Fruit fly (Drosophila melanogaster) whole organism, embryonic: ENCODE results near the gene CG11980.

Experiments
- BEAF-32 ChIP-seq: fragments of 200-800 bp; sonication (Bioruptor generic); optimal IDR thresholded peaks from 3 replicates; lab custom pipeline; 2017; ENCODE audit warnings: missing biosample characterization, missing genetic modification characterization, mild to moderate bottlenecking, moderate library complexity, missing genetic modification reagents
- CG10565 ChIP-seq: fragments of 200-800 bp; sonication (Bioruptor generic); optimal IDR thresholded peaks from 3 replicates; lab custom pipeline; 2016; ENCODE audit warnings: missing biosample characterization, mild to moderate bottlenecking, missing genetic modification characterization
- CG11504 ChIP-seq: fragments of 200-800 bp; sonication (Bioruptor generic); optimal IDR thresholded peaks from 3 replicates; lab custom pipeline; 2019; ENCODE audit warnings: missing biosample characterization, mild to moderate bottlenecking, missing genetic modification characterization, moderate library complexity
- CG11560 ChIP-seq: fragments of 200-800 bp; sonication (Bioruptor generic); IDR thresholded peaks from 3 replicates; pipeline ENCODE4 v1.3.6; 2022; ENCODE audit warnings: missing biosample characterization, missing genetic modification characterization
- CG12299 ChIP-seq: fragments of 200-800 bp; sonication (Bioruptor generic); optimal IDR thresholded peaks from 2 replicates; lab custom pipeline; 2018; ENCODE audit warnings: missing biosample characterization, mild to moderate bottlenecking, missing genetic modification characterization
- CG14441 ChIP-seq: fragments of 200-800 bp; sonication (Bioruptor generic); IDR thresholded peaks from 2 replicates; pipeline ENCODE4 v1.3.6; 2022; ENCODE audit warnings: missing biosample characterization, missing genetic modification characterization
- CG14860 ChIP-seq: fragments of 200-800 bp; sonication (Bioruptor generic); IDR thresholded peaks from 3 replicates; pipeline ENCODE4 v1.3.6; 2022; ENCODE audit warnings: missing biosample characterization, missing genetic modification characterization; ENCODE audit not compliant: partially characterized antibody
- CG1792 ChIP-seq: fragments of 200-800 bp; sonication (Bioruptor generic); optimal IDR thresholded peaks from 2 replicates; lab custom pipeline; 2016; ENCODE audit warnings: missing biosample characterization, missing genetic modification characterization
- CG2129 ChIP-seq: fragments of 200-800 bp; sonication (Bioruptor generic); IDR thresholded peaks from 2 replicates; pipeline ENCODE4 v1.3.6; 2022; ENCODE audit warnings: missing biosample characterization, missing genetic modification characterization; ENCODE audit not compliant: partially characterized antibody
- CG2678 ChIP-seq: fragments of 200-800 bp; sonication (Bioruptor generic); optimal IDR thresholded peaks from 3 replicates; lab custom pipeline; 2019; ENCODE audit warnings: missing biosample characterization, mild to moderate bottlenecking, missing genetic modification characterization, moderate library complexity
- CG32532 ChIP-seq: fragments of 200-800 bp; sonication (Bioruptor generic); IDR thresholded peaks from 2 replicates; pipeline ENCODE4 v1.3.6; 2022; ENCODE audit warnings: missing biosample characterization, missing genetic modification characterization
- CG32767 ChIP-seq: fragments of 200-800 bp; sonication (Bioruptor generic); IDR thresholded peaks from 2 replicates; pipeline ENCODE4 v1.3.6; 2022; ENCODE audit warnings: missing biosample characterization, missing genetic modification characterization
- CG34224 ChIP-seq: fragments of 200-800 bp; sonication (Bioruptor generic); IDR thresholded peaks from 3 replicates; pipeline ENCODE4 v1.3.6; 2022; ENCODE audit warnings: missing biosample characterization, missing genetic modification characterization; ENCODE audit not compliant: partially characterized antibody
- CG42726 ChIP-seq: fragments of 200-800 bp; sonication (Bioruptor generic); IDR thresholded peaks from 2 replicates; pipeline ENCODE4 v1.3.6; 2022; ENCODE audit warnings: missing biosample characterization, missing genetic modification characterization; ENCODE audit not compliant: partially characterized antibody
- CG8944 ChIP-seq: fragments of 200-800 bp; sonication (Bioruptor generic); optimal IDR thresholded peaks from 3 replicates; lab custom pipeline; 2016; ENCODE audit warnings: missing biosample characterization, missing genetic modification characterization
- CG9727 ChIP-seq: fragments of 200-800 bp; sonication (Bioruptor generic); optimal IDR thresholded peaks from 3 replicates; lab custom pipeline; 2017; ENCODE audit warnings: missing biosample characterization, mild to moderate bottlenecking, missing genetic modification characterization
- CG9932 ChIP-seq: fragments of 200-800 bp; sonication (Bioruptor generic); IDR thresholded peaks from 2 replicates; pipeline ENCODE4 v1.3.6; 2022; ENCODE audit warnings: missing biosample characterization, missing genetic modification characterization
- CHES-1-like ChIP-seq: fragments of 200-800 bp; sonication (Bioruptor generic); optimal IDR thresholded peaks from 2 replicates; lab custom pipeline; 2016; ENCODE audit warnings: missing biosample characterization, missing genetic modification characterization
- Camta ChIP-seq: fragments of 200-800 bp; sonication (Bioruptor generic); optimal IDR thresholded peaks from 2 replicates; lab custom pipeline; 2016; ENCODE audit warnings: missing biosample characterization, missing genetic modification characterization
- CoRest ChIP-seq: fragments of 200-800 bp; sonication (Bioruptor generic); optimal IDR thresholded peaks from 3 replicates; lab custom pipeline; 2018; ENCODE audit warnings: missing biosample characterization, mild to moderate bottlenecking, missing genetic modification characterization, moderate library complexity
- Deaf1 ChIP-seq: fragments of 200-800 bp; optimal IDR thresholded peaks from 3 replicates; lab custom pipeline; 2019; ENCODE audit warnings: missing biosample characterization, mild to moderate bottlenecking, missing genetic modification characterization, moderate library complexity
- Dek ChIP-seq: fragments of 200-800 bp; sonication (Bioruptor generic); optimal IDR thresholded peaks from 3 replicates; lab custom pipeline; 2019; ENCODE audit warnings: missing biosample characterization, mild to moderate bottlenecking, missing genetic modification characterization, moderate library complexity
- Dfd ChIP-seq, 2 experiments: fragments of >200 bp; optimal IDR thresholded peaks; 2 replicates each; lab custom pipeline; 2017; ENCODE audit warnings: missing biosample characterization in 2 of 2, missing genetic modification characterization in 2 of 2
- Fer1 ChIP-seq: fragments of 200-800 bp; sonication (Bioruptor generic); optimal IDR thresholded peaks from 2 replicates; lab custom pipeline; 2017; ENCODE audit warnings: missing biosample characterization, mild to moderate bottlenecking, missing genetic modification characterization
- Gug ChIP-seq: fragments of 200-800 bp; sonication (Bioruptor generic); IDR thresholded peaks from 4 replicates; pipeline ENCODE4 v1.3.6; 2022; ENCODE audit warnings: missing biosample characterization, missing genetic modification characterization
- Mrtf ChIP-seq: fragments of 200-800 bp; sonication (Bioruptor generic); IDR thresholded peaks from 3 replicates; pipeline ENCODE4 v1.3.6; 2022; ENCODE audit warnings: missing biosample characterization, missing genetic modification characterization
- Scr ChIP-seq: fragments of 200-800 bp; sonication (Bioruptor generic); IDR thresholded peaks from 2 replicates; pipeline ENCODE4 v1.3.6; 2022; ENCODE audit warnings: missing biosample characterization, missing genetic modification characterization; ENCODE audit not compliant: partially characterized antibody
- Sry-β ChIP-seq: fragments of 200-800 bp; sonication (Bioruptor generic); optimal IDR thresholded peaks from 2 replicates; lab custom pipeline; 2018; ENCODE audit warnings: missing biosample characterization, mild to moderate bottlenecking, missing genetic modification characterization, moderate library complexity
- aop ChIP-seq: fragments of 200-800 bp; sonication (Bioruptor generic); IDR thresholded peaks from 2 replicates; pipeline ENCODE4 v1.3.6; 2022; ENCODE audit warnings: missing biosample characterization, missing genetic modification characterization
- danr ChIP-seq: fragments of 200-800 bp; sonication (Bioruptor generic); IDR thresholded peaks from 2 replicates; pipeline ENCODE4 v1.3.6; 2022; ENCODE audit warnings: missing biosample characterization, missing genetic modification characterization
- dimm ChIP-seq: fragments of 200-800 bp; sonication (Bioruptor generic); IDR thresholded peaks from 2 replicates; pipeline ENCODE4 v1.3.6; 2022; ENCODE audit warnings: missing biosample characterization, missing genetic modification characterization
- dm ChIP-seq: fragments of 200-800 bp; sonication (Bioruptor generic); optimal IDR thresholded peaks from 3 replicates; lab custom pipeline; 2016; ENCODE audit warnings: missing biosample characterization, missing genetic modification characterization
- dpn ChIP-seq, 2 experiments: fragments of 200-800 bp; sonication (Bioruptor generic); optimal IDR thresholded peaks; 3 replicates each; lab custom pipeline; 2016; ENCODE audit warnings: missing biosample characterization in 2 of 2, missing genetic modification characterization in 2 of 2
- grn ChIP-seq: fragments of 200-800 bp; sonication (Bioruptor generic); optimal IDR thresholded peaks from 3 replicates; lab custom pipeline; 2017; ENCODE audit warnings: missing biosample characterization, missing genetic modification characterization
- lmd ChIP-seq: fragments of 200-800 bp; sonication (Bioruptor generic); IDR thresholded peaks from 2 replicates; pipeline ENCODE4 v1.3.6; 2022; ENCODE audit warnings: missing biosample characterization, missing genetic modification characterization
- lola ChIP-seq, 3 experiments: fragments of >200 bp in 2 of 3; fragments of 200-800 bp in 1 of 3; sonication (Bioruptor generic) in 1 of 3; optimal IDR thresholded peaks; 2 replicates each; lab custom pipeline; 2017 to 2019; ENCODE audit warnings: missing biosample characterization in 3 of 3, missing genetic modification characterization in 3 of 3, mild to moderate bottlenecking in 1 of 3, moderate library complexity in 1 of 3
- mirr ChIP-seq: fragments of 200-800 bp; sonication (Bioruptor generic); optimal IDR thresholded peaks from 3 replicates; lab custom pipeline; 2018; ENCODE audit warnings: missing biosample characterization, mild to moderate bottlenecking, missing genetic modification characterization
- mld ChIP-seq: fragments of 200-800 bp; sonication (Bioruptor generic); IDR thresholded peaks from 3 replicates; pipeline ENCODE4 v1.3.6; 2022; ENCODE audit warnings: missing biosample characterization, missing genetic modification characterization; ENCODE audit not compliant: partially characterized antibody
- nau ChIP-seq: fragments of 200-800 bp; sonication (Bioruptor generic); optimal IDR thresholded peaks from 3 replicates; lab custom pipeline; 2017; ENCODE audit warnings: missing biosample characterization, mild to moderate bottlenecking, missing genetic modification characterization, missing genetic modification reagents
- nom ChIP-seq: fragments of 200-800 bp; sonication (Bioruptor generic); optimal IDR thresholded peaks from 2 replicates; lab custom pipeline; 2017; ENCODE audit warnings: missing biosample characterization, missing genetic modification characterization, mild to moderate bottlenecking, moderate library complexity, missing genetic modification reagents
- odd ChIP-seq: fragments of 200-800 bp; sonication (Bioruptor generic); optimal IDR thresholded peaks from 2 replicates; lab custom pipeline; 2017; ENCODE audit warnings: missing biosample characterization, mild to moderate bottlenecking, missing genetic modification characterization
- otp ChIP-seq: fragments of 200-800 bp; sonication (Bioruptor generic); IDR thresholded peaks from 3 replicates; pipeline ENCODE4, ENCODE4 v1.3.6; 2022; ENCODE audit warnings: missing biosample characterization, missing genetic modification characterization
- pan ChIP-seq, 4 experiments: fragments of >200 bp in 3 of 4; fragments of 200-800 bp in 1 of 4; sonication (Bioruptor generic) in 1 of 4; optimal IDR thresholded peaks in 3 of 4; IDR thresholded peaks in 1 of 4; 2 replicates each; pipeline versions ENCODE4 v1.3.6 to Lab custom; 2017 to 2022; ENCODE audit warnings: missing biosample characterization in 2 of 4, missing genetic modification characterization in 2 of 4, mixed read lengths in 1 of 4
- salm ChIP-seq: fragments of 200-800 bp; sonication (Bioruptor generic); optimal IDR thresholded peaks from 2 replicates; lab custom pipeline; 2018; ENCODE audit warnings: missing biosample characterization, mild to moderate bottlenecking, missing genetic modification characterization
- sd ChIP-seq: fragments of 200-800 bp; sonication (Bioruptor generic); optimal IDR thresholded peaks from 3 replicates; lab custom pipeline; 2018; ENCODE audit warnings: missing biosample characterization, mild to moderate bottlenecking, missing genetic modification characterization, moderate library complexity
- shn ChIP-seq: fragments of 200-800 bp; sonication (Bioruptor generic); optimal IDR thresholded peaks from 3 replicates; lab custom pipeline; 2016; ENCODE audit warnings: missing biosample characterization, missing genetic modification characterization
- unpg ChIP-seq: fragments of 200-800 bp; sonication (Bioruptor generic); optimal IDR thresholded peaks from 3 replicates; lab custom pipeline; 2018; ENCODE audit warnings: missing biosample characterization, mild to moderate bottlenecking, missing genetic modification characterization, moderate library complexity
- zen ChIP-seq: fragments of 200-800 bp; sonication (Bioruptor generic); optimal IDR thresholded peaks from 3 replicates; lab custom pipeline; 2018; ENCODE audit warnings: missing biosample characterization, mild to moderate bottlenecking, missing genetic modification characterization, moderate library complexity

The CG11980 gene

DNA sequence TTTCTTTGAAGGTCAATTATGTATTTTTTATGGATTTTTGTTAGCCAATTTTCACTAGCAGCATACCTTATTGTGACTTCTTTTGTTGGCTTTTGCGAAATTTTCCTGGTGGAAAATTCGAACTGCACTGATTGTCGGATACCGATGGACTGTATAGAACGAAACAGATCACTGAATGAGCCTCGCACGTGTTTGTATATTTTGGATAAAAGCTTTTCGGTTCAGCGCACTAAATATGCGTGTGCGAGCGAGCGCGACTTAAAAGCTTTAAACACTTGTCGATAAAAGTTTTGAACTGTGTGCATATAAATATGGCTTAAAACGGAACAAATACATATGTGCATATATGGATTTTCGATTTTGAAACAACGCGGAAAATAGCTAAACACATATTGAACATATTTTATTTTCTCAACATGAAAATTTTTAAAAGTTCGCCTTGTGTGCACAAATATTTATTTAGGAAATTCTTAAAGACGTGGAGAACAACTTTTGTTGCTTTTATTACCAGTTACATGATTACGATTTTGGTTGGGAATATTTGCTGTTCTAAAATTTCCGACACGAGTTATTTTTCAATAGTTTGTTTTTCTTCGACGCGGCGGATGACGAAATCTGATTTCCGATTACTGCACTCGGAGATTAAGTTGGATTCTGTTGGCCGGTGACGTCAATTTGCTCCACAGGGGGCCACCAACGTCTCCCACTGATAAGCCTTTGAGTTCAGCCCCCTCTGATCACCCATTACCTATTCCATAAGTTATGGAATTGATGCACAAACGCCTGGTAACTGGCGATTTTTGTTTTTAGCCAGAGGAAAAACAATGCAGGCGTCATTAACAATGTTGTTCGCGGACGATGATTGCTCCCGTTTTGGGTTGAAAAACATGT is 45.5 kb downstream of the CG11980 start:
- TF ChIP-seq CG9932 (GFP tag; lab: Robert Waterston, UW) (no peak), zen (no peak), Deaf1 (tag; lab: Kevin White, UChicago) (no peak), pan (optimal IDR thresholded peaks at IDR 0.05; lab: Kevin White, UChicago) (no peak), pan (GFP tag; optimal IDR thresholded peaks at IDR 0.05 in 1 of 2, IDR thresholded peaks at IDR 0.05 in 1 of 2) (no peak), nau (GFP tag; lab: Kevin White, UChicago) (no peak), CG9727 (GFP tag; lab: Kevin White, UChicago) (no peak), danr (no peak), CHES-1-like (GFP tag; lab: Kevin White, UChicago) (no peak), CG2129 (GFP tag; lab: Robert Waterston, UW) (no peak), Sry-β (GFP tag; lab: Kevin White, UChicago) (no peak), nom (no peak), BEAF-32 (GFP tag; lab: Kevin White, UChicago) (no peak), CG14860 (no peak), CG8944 (no peak), dimm (no peak), Dek (tag; lab: Kevin White, UChicago) (no peak), dm (GFP tag; lab: Kevin White, UChicago) (peak; percentile 36), CG42726 (GFP tag; lab: Robert Waterston, UW) (no peak), odd (no peak), CG34224 (GFP tag; lab: Robert Waterston, UW) (no peak), shn (no peak), Mrtf (GFP tag; lab: Robert Waterston, UW) (no peak), Dfd (GFP tag; optimal IDR thresholded peaks at IDR 0.05; lab: Kevin White, UChicago) (no peak), lola (GFP tag; optimal IDR thresholded peaks at IDR 0.05; lab: Kevin White, UChicago) (no peak), dpn (GFP tag; optimal IDR thresholded peaks at IDR 0.05; lab: Kevin White, UChicago) (no peak), CG1792 (GFP tag; lab: Kevin White, UChicago) (no peak), mld (GFP tag; lab: Robert Waterston, UW) (no peak), mirr (no peak), Gug (GFP tag; lab: Robert Waterston, UW) (no peak), CG11504 (tag; lab: Kevin White, UChicago) (no peak), aop (GFP tag; lab: Robert Waterston, UW) (no peak), CG32532 (no peak), CoRest (tag; lab: Kevin White, UChicago) (no peak), unpg (GFP tag; lab: Kevin White, UChicago) (no peak), lmd (GFP tag; lab: Robert Waterston, UW) (no peak), CG2678 (tag; lab: Kevin White, UChicago) (peak; percentile 11), CG12299 (tag; lab: Kevin White, UChicago) (no peak), salm (tag; lab: Kevin White, UChicago) (no peak), otp (GFP tag; lab: Robert Waterston, UW) (no peak), CG10565 (GFP tag; lab: Kevin White, UChicago) (no peak), CG11560 (tag; lab: Robert Waterston, UW) (no peak), CG14441 (GFP tag; lab: Robert Waterston, UW) (no peak), grn (GFP tag; lab: Kevin White, UChicago) (no peak), Fer1 (GFP tag; lab: Kevin White, UChicago) (no peak), Camta (GFP tag; lab: Kevin White, UChicago) (no peak), Scr (no peak), CG32767 (no peak), sd (tag; lab: Kevin White, UChicago) (peak; percentile 6)
